Fruit fly (Drosophila melanogaster): ENCODE data around the gene Tmtc1.

The Tmtc1 gene

DNA sequence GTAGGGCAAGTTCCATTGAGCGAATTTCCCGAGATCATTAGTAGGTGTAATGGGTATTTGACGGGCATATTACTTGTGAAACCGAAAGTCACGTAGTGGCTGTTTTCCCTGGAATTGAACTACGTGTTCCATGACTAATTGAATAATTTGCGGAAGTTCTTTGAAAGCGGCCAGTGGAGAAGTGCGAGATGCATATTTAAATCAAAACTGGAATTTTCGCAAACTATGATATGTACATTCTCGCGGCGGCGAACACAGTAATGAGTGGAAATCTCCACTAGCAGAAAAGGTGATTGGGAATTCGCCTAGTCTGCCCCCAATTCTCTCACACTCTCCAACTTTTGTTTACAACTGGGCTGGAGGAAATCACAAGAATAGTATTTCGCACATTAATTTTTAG is 57.4 kb downstream of the Tmtc1 start:
- TF ChIP-seq ttk (optimal IDR thresholded peaks at IDR 0.05) = no peak
- no peak for TF ChIP-seq h (optimal IDR thresholded peaks at IDR 0.05)
- no peak for TF ChIP-seq Myc (optimal IDR thresholded peaks at IDR 0.05)
- no peak for TF ChIP-seq Sin3A (optimal IDR thresholded peaks at IDR 0.05)
- no peak for TF ChIP-seq psq (optimal IDR thresholded peaks at IDR 0.05)
- TF ChIP-seq insv (optimal IDR thresholded peaks at IDR 0.05) = no peak

DNA sequence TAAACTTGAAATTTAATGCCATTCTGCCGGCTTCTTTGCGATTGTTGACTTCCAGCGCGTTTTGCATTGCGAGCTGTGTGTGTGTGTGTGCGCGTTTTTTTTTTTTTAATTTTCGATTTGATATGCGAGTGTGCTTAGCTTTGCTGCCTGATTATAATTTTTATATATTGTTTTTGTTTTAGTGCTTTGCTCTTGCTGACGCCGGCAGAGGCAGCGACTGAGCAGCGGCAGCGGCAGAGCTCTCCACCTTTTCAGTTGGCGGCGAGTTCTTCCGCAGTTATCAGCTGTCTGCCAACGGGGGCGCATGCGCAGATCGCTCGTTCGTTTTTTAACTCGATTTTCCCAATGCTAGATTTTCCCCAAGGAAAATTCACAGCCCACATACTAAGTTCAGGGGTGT is 58.0 kb downstream of the Tmtc1 start:
- no peak for TF ChIP-seq psq (optimal IDR thresholded peaks at IDR 0.05)
- TF ChIP-seq Myc (optimal IDR thresholded peaks at IDR 0.05) = no peak
- TF ChIP-seq insv (optimal IDR thresholded peaks at IDR 0.05) = no peak
- no peak for TF ChIP-seq h (optimal IDR thresholded peaks at IDR 0.05)
- TF ChIP-seq ttk (optimal IDR thresholded peaks at IDR 0.05) = no peak
- TF ChIP-seq Sin3A (optimal IDR thresholded peaks at IDR 0.05) = no peak

DNA sequence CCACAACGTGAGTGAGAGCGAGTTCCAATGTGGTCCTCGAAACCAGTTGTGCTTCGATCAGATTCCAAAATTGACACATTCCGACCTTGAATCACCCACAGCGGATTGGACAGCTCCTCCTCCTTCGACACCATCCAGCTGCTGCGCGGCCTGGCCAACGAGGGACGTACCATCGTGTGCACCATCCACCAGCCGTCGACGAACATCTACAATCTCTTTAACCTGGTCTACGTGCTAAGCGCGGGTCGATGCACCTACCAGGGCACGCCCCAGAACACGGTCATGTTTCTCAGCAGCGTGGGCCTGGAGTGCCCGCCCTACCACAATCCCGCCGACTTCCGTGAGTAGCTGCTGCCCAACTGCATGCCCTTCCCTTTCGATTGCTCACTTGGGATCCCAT is 60.0 kb downstream of the Tmtc1 start:
- TF ChIP-seq h (optimal IDR thresholded peaks at IDR 0.05) (no peak), Myc (optimal IDR thresholded peaks at IDR 0.05) (no peak), Sin3A (optimal IDR thresholded peaks at IDR 0.05) (no peak), psq (optimal IDR thresholded peaks at IDR 0.05) (no peak), ttk (optimal IDR thresholded peaks at IDR 0.05) (no peak), insv (optimal IDR thresholded peaks at IDR 0.05) (no peak)

DNA sequence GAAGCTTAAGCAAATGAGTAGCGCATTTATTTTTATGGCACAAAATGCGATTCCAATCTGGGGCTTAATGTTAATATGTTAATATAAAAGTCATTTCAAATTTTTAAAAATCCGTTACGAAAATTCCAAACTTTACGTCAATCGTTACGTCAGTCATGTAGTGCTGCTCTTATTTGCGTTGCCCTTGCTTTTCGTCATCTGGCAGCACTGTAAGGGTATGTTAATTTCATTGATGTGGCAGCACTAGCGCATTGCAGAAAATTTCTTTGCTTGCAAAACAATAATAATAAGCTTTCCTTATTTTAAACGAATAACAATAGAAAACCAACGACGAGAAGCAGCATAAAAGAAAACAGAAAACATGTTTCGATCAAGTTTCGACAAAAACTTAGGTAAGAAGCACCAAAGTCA is 62.3 kb downstream of the Tmtc1 start, which contains the start of gene Hrs:
Gene Hrs (plus strand): TSS at position 167 of the 411 bp plus-strand sequence.
- TF ChIP-seq h (optimal IDR thresholded peaks at IDR 0.05) (no peak), Sin3A (optimal IDR thresholded peaks at IDR 0.05) (no peak), psq (optimal IDR thresholded peaks at IDR 0.05) (no peak), ttk (optimal IDR thresholded peaks at IDR 0.05) (no peak), Myc (optimal IDR thresholded peaks at IDR 0.05) (no peak), insv (optimal IDR thresholded peaks at IDR 0.05) (no peak)

DNA sequence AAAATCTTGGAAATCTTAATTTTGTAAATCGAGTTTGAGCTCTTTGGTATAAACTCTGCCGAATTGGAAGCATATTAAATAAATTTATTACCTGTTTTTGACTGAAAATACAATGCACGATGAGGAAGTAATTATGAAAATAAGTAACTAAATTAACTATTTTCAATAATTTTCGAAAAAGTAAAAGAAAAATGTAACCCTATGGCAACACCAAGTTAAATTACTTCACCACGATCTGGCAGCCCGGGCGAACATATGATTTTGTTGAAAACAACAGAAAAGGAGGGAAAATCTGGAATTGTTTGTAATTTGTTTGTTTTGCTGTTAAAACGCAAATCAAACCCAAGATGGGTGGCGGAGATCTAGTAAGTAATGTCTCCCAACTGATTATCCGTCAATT is 67.3 kb downstream of the Tmtc1 start, which contains the start of the genes CG9961 and Cwc25:
Gene CG9961 (minus strand): TSS at position 83 of the 400 bp plus-strand sequence.
Gene Cwc25 (plus strand): TSS at position 247 of the 400 bp plus-strand sequence.
- TF ChIP-seq h (optimal IDR thresholded peaks at IDR 0.05) = no peak
- TF ChIP-seq ttk (optimal IDR thresholded peaks at IDR 0.05) = no peak
- no peak for TF ChIP-seq Myc (optimal IDR thresholded peaks at IDR 0.05)
- TF ChIP-seq insv (optimal IDR thresholded peaks at IDR 0.05) = no peak
- TF ChIP-seq psq (optimal IDR thresholded peaks at IDR 0.05) = no peak
- TF ChIP-seq Sin3A (optimal IDR thresholded peaks at IDR 0.05) = no peak

DNA sequence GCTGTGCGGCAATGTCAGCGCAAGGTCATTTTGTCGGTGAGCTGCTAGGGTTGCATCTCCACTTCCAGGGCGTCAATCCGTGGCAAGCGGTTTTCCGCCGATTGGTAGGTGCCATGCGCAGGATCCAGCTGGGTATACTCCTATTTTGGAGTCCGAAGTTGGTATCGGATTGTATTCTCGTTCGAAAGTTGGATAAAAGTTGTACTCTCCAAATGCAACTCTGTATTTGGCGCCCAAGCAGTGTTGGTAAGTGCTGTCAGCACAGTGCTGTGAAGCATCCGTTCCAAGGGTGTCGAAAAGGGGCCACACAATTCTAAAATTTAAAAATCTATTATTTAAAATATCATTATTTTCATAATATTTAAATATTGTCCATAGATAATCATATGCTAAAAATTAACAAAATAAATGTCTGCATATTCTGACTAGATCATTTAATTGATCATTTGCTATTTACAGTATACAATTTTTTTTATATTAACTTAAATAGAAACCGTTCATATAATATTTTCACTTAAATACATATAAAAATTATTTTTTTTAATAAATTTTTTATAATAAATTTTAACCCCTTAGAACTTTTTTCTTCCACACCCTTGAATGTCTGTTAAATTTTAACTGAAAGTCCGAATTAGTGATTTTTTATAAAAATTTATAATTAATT is 71.1 kb downstream of the Tmtc1 start:
- no peak for TF ChIP-seq ttk (optimal IDR thresholded peaks at IDR 0.05)
- TF ChIP-seq h (optimal IDR thresholded peaks at IDR 0.05) = no peak
- TF ChIP-seq psq (optimal IDR thresholded peaks at IDR 0.05) = no peak
- TF ChIP-seq insv (optimal IDR thresholded peaks at IDR 0.05) = no peak
- no peak for TF ChIP-seq Myc (optimal IDR thresholded peaks at IDR 0.05)
- no peak for TF ChIP-seq Sin3A (optimal IDR thresholded peaks at IDR 0.05)

DNA sequence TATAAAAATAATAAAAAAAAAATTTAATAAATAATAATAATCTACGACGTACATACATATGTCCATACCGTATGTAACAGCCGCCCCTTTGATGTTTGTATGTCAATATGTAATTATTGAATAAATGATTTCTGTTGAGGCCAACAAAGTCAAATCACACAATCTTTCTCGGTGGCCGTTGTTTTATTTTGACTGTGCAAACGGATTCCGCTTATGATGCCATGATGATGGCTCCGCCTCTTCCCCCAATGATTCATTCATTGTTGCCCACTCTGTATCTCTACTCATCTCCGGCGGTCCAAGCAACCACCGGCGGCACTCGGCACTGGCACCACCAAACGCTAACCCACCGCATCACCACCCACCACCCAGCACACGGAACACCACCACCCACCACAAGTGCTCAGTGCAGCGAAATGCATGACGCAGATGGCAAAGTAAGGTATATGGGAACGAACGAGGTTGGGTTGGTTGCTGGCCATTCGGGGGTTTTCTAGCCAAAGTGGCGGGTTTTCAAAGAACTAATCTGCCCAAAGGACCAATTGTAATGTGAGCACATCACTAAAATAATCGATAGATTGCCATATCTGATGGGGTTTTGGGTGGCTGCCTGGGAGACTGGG is 71.7 kb downstream of the Tmtc1 start:
- peak; percentile 23 for TF ChIP-seq ttk (optimal IDR thresholded peaks at IDR 0.05)
- no peak for TF ChIP-seq h (optimal IDR thresholded peaks at IDR 0.05)

DNA sequence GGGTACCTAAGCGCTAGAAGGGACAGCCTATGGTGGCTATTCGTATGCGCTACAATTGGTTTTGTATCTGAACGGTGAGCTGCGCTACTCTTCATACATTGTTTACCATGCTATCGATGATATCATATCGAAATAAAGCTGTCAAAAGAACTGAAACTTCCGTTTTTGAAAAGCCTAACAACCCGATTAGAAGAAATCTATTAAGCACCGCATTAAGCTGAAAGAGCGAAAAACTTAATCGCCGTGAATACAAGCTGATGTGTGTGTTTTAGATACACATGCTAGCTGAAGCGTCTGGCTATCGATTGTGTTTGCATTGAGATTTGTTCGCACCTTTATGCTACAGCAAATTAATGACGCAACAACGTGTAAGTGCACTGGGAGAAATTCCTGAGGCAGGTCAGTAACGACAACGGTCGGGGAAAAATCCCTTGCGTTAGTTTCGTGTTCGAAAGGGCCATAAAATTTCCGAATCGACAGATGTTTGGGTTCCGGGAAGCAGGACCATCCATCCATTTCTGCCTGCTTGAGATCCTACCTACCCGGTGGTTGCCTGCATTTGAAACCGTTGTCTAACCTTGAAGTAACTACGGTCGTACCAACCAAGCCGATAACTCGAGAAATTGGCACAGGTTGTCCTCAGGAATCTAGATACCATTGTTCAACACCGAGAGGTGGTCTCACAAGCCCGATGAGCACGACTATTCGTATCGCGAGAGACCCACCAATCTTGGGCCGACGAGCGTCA is 73.0 kb downstream of the Tmtc1 start:
- no peak for TF ChIP-seq ttk (optimal IDR thresholded peaks at IDR 0.05)
- TF ChIP-seq Myc (optimal IDR thresholded peaks at IDR 0.05) = no peak
- no peak for TF ChIP-seq h (optimal IDR thresholded peaks at IDR 0.05)
- TF ChIP-seq insv (optimal IDR thresholded peaks at IDR 0.05) = no peak
- no peak for TF ChIP-seq Sin3A (optimal IDR thresholded peaks at IDR 0.05)
- TF ChIP-seq psq (optimal IDR thresholded peaks at IDR 0.05) = no peak

DNA sequence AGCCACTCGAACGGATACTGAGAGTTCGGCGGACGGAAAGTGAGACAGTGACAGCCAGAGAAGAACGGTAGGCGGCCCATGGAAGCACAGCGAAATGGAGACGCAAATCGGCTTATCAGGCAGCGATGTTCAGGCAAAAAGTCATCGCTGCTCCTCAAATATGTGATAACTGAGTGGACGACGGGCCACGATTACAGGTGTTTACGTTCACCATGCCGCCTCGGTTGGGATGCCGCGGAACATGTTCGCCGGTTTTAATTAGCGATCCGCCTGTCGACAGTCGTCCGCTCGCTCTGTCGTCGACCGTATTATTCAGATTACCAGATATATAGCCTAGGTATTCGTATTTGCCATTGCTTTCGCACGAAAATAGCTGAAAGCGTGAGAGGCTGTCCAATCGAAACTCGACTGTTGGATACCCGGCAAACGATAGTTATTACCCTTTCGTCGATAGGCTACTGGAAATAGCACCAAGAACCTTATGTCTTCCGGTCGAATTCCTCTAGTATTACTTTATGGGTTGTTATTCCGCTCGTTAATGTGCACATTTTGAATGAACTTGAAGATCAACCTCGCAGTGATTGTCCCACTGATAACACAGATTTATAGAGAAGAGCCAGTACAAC is 73.7 kb downstream of the Tmtc1 start:
- TF ChIP-seq Sin3A (optimal IDR thresholded peaks at IDR 0.05) (no peak), ttk (optimal IDR thresholded peaks at IDR 0.05) (no peak), h (optimal IDR thresholded peaks at IDR 0.05) (no peak), Myc (optimal IDR thresholded peaks at IDR 0.05) (no peak), psq (optimal IDR thresholded peaks at IDR 0.05) (no peak), insv (optimal IDR thresholded peaks at IDR 0.05) (no peak)

DNA sequence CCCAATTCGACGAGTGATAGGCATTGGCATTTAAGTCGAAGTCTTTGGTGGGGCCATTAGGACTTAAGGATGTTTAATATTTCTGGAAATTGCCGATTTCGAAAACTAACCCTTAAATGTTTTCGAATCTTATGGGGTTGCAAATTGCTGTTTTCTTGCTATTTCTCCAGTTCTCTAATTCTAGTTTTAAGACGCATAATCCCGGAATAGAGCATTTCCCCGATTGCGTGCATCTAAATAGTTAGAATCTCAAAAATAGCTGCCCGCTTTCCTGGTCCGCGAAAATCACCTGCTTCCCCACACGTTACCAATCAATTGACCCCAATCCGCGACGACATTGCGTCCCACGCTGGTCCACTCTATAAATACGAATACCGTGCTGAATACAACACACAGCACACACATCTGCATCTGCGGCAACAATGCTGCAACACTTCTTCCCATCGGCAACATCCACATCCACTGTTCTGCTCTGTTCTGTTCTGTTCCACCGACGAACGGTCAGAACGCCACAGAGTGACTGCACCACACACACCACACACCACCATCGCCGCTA is 74.4 kb downstream of the Tmtc1 start, which contains the start of gene Bacc:
Gene Bacc (plus strand): TSS at position 542 of the 556 bp plus-strand sequence.
- TF ChIP-seq h (optimal IDR thresholded peaks at IDR 0.05) (no peak), Sin3A (optimal IDR thresholded peaks at IDR 0.05) (no peak), psq (optimal IDR thresholded peaks at IDR 0.05) (no peak), Myc (optimal IDR thresholded peaks at IDR 0.05) (no peak), ttk (optimal IDR thresholded peaks at IDR 0.05) (no peak), insv (optimal IDR thresholded peaks at IDR 0.05) (no peak)
